Fruit fly (Drosophila melanogaster) whole organism, prepupa: Measurements from ENCODE around the gene Ythdc1.

Source experiments
- Blimp-1 ChIP-seq: fragments of 200-800 bp; sonication (Bioruptor generic); optimal IDR thresholded peaks from 3 replicates; lab custom pipeline; 2017; ENCODE audit warnings: missing biosample characterization, missing genetic modification characterization, mild to moderate bottlenecking, moderate library complexity, missing genetic modification reagents
- CG11294 ChIP-seq: fragments of 200-800 bp; sonication (Bioruptor generic); IDR thresholded peaks from 2 replicates; pipeline ENCODE4 v1.3.6; 2022; ENCODE audit warnings: missing biosample characterization, missing genetic modification characterization
- CG11762 ChIP-seq: fragments of 200-800 bp; sonication (Bioruptor generic); optimal IDR thresholded peaks from 3 replicates; lab custom pipeline; 2016; ENCODE audit warnings: missing biosample characterization, missing genetic modification characterization; ENCODE audit not compliant: insufficient read depth
- CG11902 ChIP-seq: fragments of 200-800 bp; sonication (Bioruptor generic); optimal IDR thresholded peaks from 3 replicates; lab custom pipeline; 2016; ENCODE audit warnings: missing biosample characterization, missing genetic modification characterization
- CG15336 ChIP-seq: fragments of 200-800 bp; sonication (Bioruptor generic); IDR thresholded peaks from 2 replicates; pipeline ENCODE4 v1.3.6; 2022; ENCODE audit warnings: missing biosample characterization, missing genetic modification characterization
- CG32006 ChIP-seq: fragments of 200-800 bp; sonication (Bioruptor generic); optimal IDR thresholded peaks from 3 replicates; lab custom pipeline; 2017; ENCODE audit warnings: missing biosample characterization, mild to moderate bottlenecking, missing genetic modification characterization
- CG34406 ChIP-seq: fragments of 200-800 bp; sonication (Bioruptor generic); optimal IDR thresholded peaks from 3 replicates; lab custom pipeline; 2016; ENCODE audit warnings: missing biosample characterization, missing genetic modification characterization
- CG3919 ChIP-seq: fragments of 200-800 bp; sonication (Bioruptor generic); optimal IDR thresholded peaks from 3 replicates; lab custom pipeline; 2016; ENCODE audit warnings: missing biosample characterization, missing genetic modification characterization
- CG4318 ChIP-seq: fragments of 200-800 bp; sonication (Bioruptor generic); optimal IDR thresholded peaks from 3 replicates; lab custom pipeline; 2017; ENCODE audit warnings: missing biosample characterization, mild to moderate bottlenecking, missing genetic modification characterization
- CG6276 ChIP-seq: fragments of 200-800 bp; sonication (Bioruptor generic); optimal IDR thresholded peaks from 2 replicates; lab custom pipeline; 2017; ENCODE audit warnings: missing biosample characterization, mild to moderate bottlenecking, missing genetic modification characterization
- CG6792 ChIP-seq: fragments of 200-800 bp; sonication (Bioruptor generic); optimal IDR thresholded peaks from 3 replicates; lab custom pipeline; 2016; ENCODE audit warnings: missing biosample characterization, missing genetic modification characterization
- CG6854 ChIP-seq: fragments of 200-800 bp; sonication (Bioruptor generic); optimal IDR thresholded peaks from 2 replicates; lab custom pipeline; 2017; ENCODE audit warnings: missing biosample characterization, mild to moderate bottlenecking, missing genetic modification characterization
- CG7368 ChIP-seq: fragments of 200-800 bp; sonication (Bioruptor generic); optimal IDR thresholded peaks from 3 replicates; lab custom pipeline; 2016; ENCODE audit warnings: missing biosample characterization, missing genetic modification characterization
- CG8319 ChIP-seq: fragments of 200-800 bp; sonication (Bioruptor generic); optimal IDR thresholded peaks from 3 replicates; lab custom pipeline; 2016; ENCODE audit warnings: missing biosample characterization, missing genetic modification characterization
- CG8632 ChIP-seq: fragments of 200-800 bp; sonication (Bioruptor generic); optimal IDR thresholded peaks from 3 replicates; lab custom pipeline; 2016; ENCODE audit warnings: missing biosample characterization, missing genetic modification characterization
- CG9139 ChIP-seq: fragments of 200-800 bp; sonication (Bioruptor generic); optimal IDR thresholded peaks from 3 replicates; lab custom pipeline; 2017; ENCODE audit warnings: missing biosample characterization, mild to moderate bottlenecking, missing genetic modification characterization
- Eip75B ChIP-seq: fragments of 200-800 bp; sonication (Bioruptor generic); optimal IDR thresholded peaks from 3 replicates; lab custom pipeline; 2016; ENCODE audit warnings: missing biosample characterization, missing genetic modification characterization
- Eip78C ChIP-seq: fragments of 200-800 bp; sonication (Bioruptor generic); peaks from one replicate; lab custom pipeline; 2016; ENCODE audit warnings: missing biosample characterization, missing genetic modification characterization
- Eip93F ChIP-seq: fragments of 200-800 bp; sonication (Bioruptor generic); optimal IDR thresholded peaks from 2 replicates; lab custom pipeline; 2016; ENCODE audit warnings: missing biosample characterization, mild to moderate bottlenecking, missing genetic modification characterization
- Ets21C ChIP-seq: fragments of 200-800 bp; sonication (Bioruptor generic); optimal IDR thresholded peaks from 3 replicates; lab custom pipeline; 2016; ENCODE audit warnings: missing biosample characterization, missing genetic modification characterization
- Ets96B ChIP-seq: fragments of 200-800 bp; optimal IDR thresholded peaks from 2 replicates; lab custom pipeline; 2019; ENCODE audit warnings: missing biosample characterization, mild to moderate bottlenecking, missing genetic modification characterization, moderate library complexity
- Gug ChIP-seq: fragments of 200-800 bp; sonication (Bioruptor generic); IDR thresholded peaks from 2 replicates; pipeline ENCODE4 v1.3.6; 2022; ENCODE audit warnings: missing biosample characterization, missing genetic modification characterization
- Hr38 ChIP-seq: sonication (Bioruptor generic); optimal IDR thresholded peaks from 2 replicates; lab custom pipeline; 2016; ENCODE audit warnings: missing biosample characterization, missing genetic modification characterization
- Hr4 ChIP-seq: fragments of 200-800 bp; sonication (Bioruptor generic); optimal IDR thresholded peaks from 3 replicates; lab custom pipeline; 2016; ENCODE audit warnings: missing biosample characterization, missing genetic modification characterization
- Lpt ChIP-seq: fragments of 200-800 bp; sonication (Bioruptor generic); optimal IDR thresholded peaks from 3 replicates; lab custom pipeline; 2016; ENCODE audit warnings: missing biosample characterization, missing genetic modification characterization
- Sox102F ChIP-seq: fragments of 200-800 bp; sonication (Bioruptor generic); optimal IDR thresholded peaks from 2 replicates; lab custom pipeline; 2016; ENCODE audit warnings: missing biosample characterization, mild to moderate bottlenecking, missing genetic modification characterization
- Sox15 ChIP-seq: fragments of 200-800 bp; sonication (Bioruptor generic); optimal IDR thresholded peaks from 3 replicates; lab custom pipeline; 2016; ENCODE audit warnings: missing biosample characterization, missing genetic modification characterization
- achi ChIP-seq: fragments of 200-800 bp; sonication (Bioruptor generic); optimal IDR thresholded peaks from 3 replicates; lab custom pipeline; 2016; ENCODE audit warnings: missing biosample characterization, missing genetic modification characterization
- dac ChIP-seq: fragments of 200-800 bp; sonication (Bioruptor generic); optimal IDR thresholded peaks from 2 replicates; lab custom pipeline; 2017; ENCODE audit warnings: missing biosample characterization, mild to moderate bottlenecking, missing genetic modification characterization
- dsx ChIP-seq: fragments of 200-800 bp; optimal IDR thresholded peaks from 3 replicates; lab custom pipeline; 2019; ENCODE audit warnings: missing biosample characterization, mild to moderate bottlenecking, missing genetic modification characterization, moderate library complexity; ENCODE audit not compliant: poor library complexity, severe bottlenecking
- eg ChIP-seq: fragments of 200-800 bp; sonication (Bioruptor generic); IDR thresholded peaks from 3 replicates; pipeline ENCODE4 v1.3.6; 2022; ENCODE audit warnings: missing biosample characterization, missing genetic modification characterization
- esn ChIP-seq: fragments of 200-800 bp; sonication (Bioruptor generic); optimal IDR thresholded peaks from 2 replicates; lab custom pipeline; 2016; ENCODE audit warnings: missing biosample characterization, mild to moderate bottlenecking, missing genetic modification characterization, moderate library complexity
- fd59A ChIP-seq: fragments of 200-800 bp; sonication (Bioruptor generic); optimal IDR thresholded peaks from 2 replicates; lab custom pipeline; 2017; ENCODE audit warnings: missing biosample characterization, mild to moderate bottlenecking, missing genetic modification characterization, missing genetic modification reagents
- salr ChIP-seq, 2 experiments: fragments of 200-800 bp; sonication (Bioruptor generic); optimal IDR thresholded peaks; 3 replicates each; lab custom pipeline; 2016 to 2018; ENCODE audit warnings: missing biosample characterization in 2 of 2, missing genetic modification characterization in 2 of 2, mild to moderate bottlenecking in 1 of 2
- ss ChIP-seq, 2 experiments: fragments of 200-800 bp; sonication (Bioruptor generic); optimal IDR thresholded peaks; 2 replicates in 1 of 2; 3 replicates in 1 of 2; lab custom pipeline; 2017 to 2018; ENCODE audit warnings: mild to moderate bottlenecking in 2 of 2, missing biosample characterization in 2 of 2, missing genetic modification characterization in 2 of 2, moderate library complexity in 1 of 2
- svp ChIP-seq: fragments of 200-800 bp; sonication (Bioruptor generic); peaks from one replicate; lab custom pipeline; 2016; ENCODE audit warnings: missing biosample characterization, missing genetic modification characterization

Ythdc1 gene

dm6 chr3L:3325925-3326903 lies 47.8 kb downstream of the Ythdc1 start, which contains the start of gene Gtpx (continued):
- TF ChIP-seq svp (GFP tag; lab: Kevin White, UChicago) (peak; percentile 97), CG9139 (GFP tag; lab: Kevin White, UChicago) (peak; percentile 49), ss (GFP tag; optimal IDR thresholded peaks at IDR 0.05; lab: Kevin White, UChicago) (peak; percentile 74 to 77), salr (GFP tag; optimal IDR thresholded peaks at IDR 0.05; lab: Kevin White, UChicago) (no peak), fd59A (GFP tag; lab: Kevin White, UChicago) (no peak), achi (GFP tag; lab: Kevin White, UChicago) (peak; percentile 14), CG11762 (no peak), dsx (no peak), Hr38 (no peak), CG6276 (GFP tag; lab: Kevin White, UChicago) (peak; percentile 71), CG34406 (GFP tag; lab: Kevin White, UChicago) (peak; percentile 33), Lpt (GFP tag; lab: Kevin White, UChicago) (no peak), CG8319 (no peak), Ets21C (GFP tag; lab: Kevin White, UChicago) (no peak), Eip78C (GFP tag; lab: Kevin White, UChicago) (peak; percentile 66), Hr4 (GFP tag; lab: Kevin White, UChicago) (no peak), Eip93F (GFP tag; lab: Kevin White, UChicago) (peak; percentile 39), CG15336 (no peak; the same call in 1 of the 2 replicates), CG6854 (GFP tag; lab: Kevin White, UChicago) (peak; percentile 32), CG11902 (GFP tag; lab: Kevin White, UChicago) (no peak), Sox15 (peak; percentile 42), CG8632 (GFP tag; lab: Kevin White, UChicago) (peak; percentile 22), CG7368 (GFP tag; lab: Kevin White, UChicago) (peak; percentile 14), Eip75B (GFP tag; lab: Kevin White, UChicago) (peak; percentile 34), Ets96B (tag; lab: Kevin White, UChicago) (no peak)
- TF ChIP-seq, all 60 proteins: peak for 35

DNA sequence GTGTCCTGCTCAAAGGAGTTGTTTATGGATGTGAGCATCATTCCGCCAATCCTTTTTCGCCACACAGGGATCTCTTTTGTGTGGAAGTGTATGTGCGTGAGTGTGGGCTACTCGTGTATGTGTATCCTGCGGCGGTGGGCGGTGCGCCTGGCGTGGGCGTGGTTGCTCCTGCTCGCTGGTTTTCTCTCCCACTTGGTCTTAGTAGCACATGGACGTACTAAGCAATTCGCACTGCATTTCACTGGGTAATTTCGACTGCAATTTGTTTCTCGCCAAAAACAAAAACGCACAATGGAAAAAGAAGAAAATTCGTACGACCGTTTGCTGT lies 48.4 kb downstream of the Ythdc1 start:
- TF ChIP-seq CG15336, result no peak
- no peak for TF ChIP-seq CG3919
- no peak for TF ChIP-seq Eip93F (GFP tag; lab: Kevin White, UChicago)
- TF ChIP-seq CG4318 (GFP tag; lab: Kevin White, UChicago), result no peak
- no peak for TF ChIP-seq dac (GFP tag; lab: Kevin White, UChicago)
- no peak for TF ChIP-seq Gug (GFP tag; lab: Robert Waterston, UW)
- TF ChIP-seq eg, result no peak
- no peak for TF ChIP-seq CG6792 (GFP tag; lab: Kevin White, UChicago)
- no peak for TF ChIP-seq CG11294 (GFP tag; lab: Robert Waterston, UW)
- no peak for TF ChIP-seq CG32006
- no peak for TF ChIP-seq Eip78C (GFP tag; lab: Kevin White, UChicago)
- no peak for TF ChIP-seq Hr4 (GFP tag; lab: Kevin White, UChicago)
- TF ChIP-seq Lpt (GFP tag; lab: Kevin White, UChicago), result no peak
- no peak for TF ChIP-seq esn (GFP tag; lab: Kevin White, UChicago)
- no peak for TF ChIP-seq Sox102F
- no peak for TF ChIP-seq Blimp-1 (GFP tag; lab: Kevin White, UChicago)
